Worm (Caenorhabditis elegans) whole organism, L4/young adult: Measurements from ENCODE around the gene inx-5.

Experiments used
- W03F9.2 ChIP-seq: fragments of 150-350 bp; optimal IDR thresholded peaks from 2 replicates; lab custom pipeline; 2014; ENCODE audit warnings: missing biosample characterization, missing genetic modification characterization
- dao-5 ChIP-seq: sonication (generic microtip); optimal IDR thresholded peaks from 2 replicates; lab custom pipeline; 2016; ENCODE audit warnings: missing genotype, missing genetic modification characterization, moderate library complexity, missing compliant biosample characterization
- him-1 ChIP-seq: sonication (generic microtip); optimal IDR thresholded peaks from 2 replicates; lab custom pipeline; 2016; ENCODE audit warnings: missing genotype, missing genetic modification reagents, missing genetic modification characterization, missing compliant biosample characterization

- TF ChIP-seq dao-5 (tag; lab: Kevin White, UChicago) (no peak), W03F9.2 (no peak), him-1 (tag; lab: Kevin White, UChicago) (no peak)
Measured at ce11 chrX:8286740-8287299, 15.4 kb downstream of the inx-5 start, which contains the start of gene sec-16A.2.
